Worm (Caenorhabditis elegans): ENCODE measurements around the gene F53A3.7.

DNA sequence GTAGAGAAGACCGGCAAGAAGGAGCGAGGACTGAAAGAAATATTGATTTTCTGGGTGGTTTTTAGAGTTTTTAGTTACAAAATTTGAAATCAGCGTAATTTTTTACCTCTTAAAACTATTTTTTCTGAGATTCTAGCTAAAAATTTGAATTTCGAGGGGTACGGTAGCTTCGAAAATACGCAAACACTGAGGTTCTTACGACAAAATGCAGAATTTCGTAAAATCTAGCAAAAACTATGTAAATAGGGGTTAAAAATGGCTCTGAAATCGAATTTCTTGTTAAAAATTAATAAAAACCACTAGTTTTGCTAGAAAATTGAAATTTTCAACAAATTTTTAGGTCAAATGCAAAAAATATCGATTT, 11.7 kb upstream of the F53A3.7 start:
- TF ChIP-seq ama-1 (optimal IDR thresholded peaks at IDR 0.05) = no peak
- TF ChIP-seq scrt-1 (GFP tag; IDR thresholded peaks at IDR 0.05) = no peak
- no peak for TF ChIP-seq flt-1 (GFP tag; IDR thresholded peaks at IDR 0.05)
- TF ChIP-seq ets-7 (tag; optimal IDR thresholded peaks at IDR 0.05) = no peak
- no peak for TF ChIP-seq F13C5.2 (tag; optimal IDR thresholded peaks at IDR 0.05)
- no peak for TF ChIP-seq aly-1 (tag; optimal IDR thresholded peaks at IDR 0.05)
- TF ChIP-seq tbx-11 (GFP tag; IDR thresholded peaks at IDR 0.05) = no peak
- TF ChIP-seq hmg-4 (GFP tag; optimal IDR thresholded peaks at IDR 0.05) = no peak
- no peak for TF ChIP-seq ceh-36 (tag; optimal IDR thresholded peaks at IDR 0.05)
- TF ChIP-seq sea-1 (GFP tag; conservative IDR thresholded peaks at IDR 0.05) = no peak

All from whole organism, early embryonic.